Fruit fly (Drosophila melanogaster): ENCODE measurements around the gene Ucp4B.

Gene Ucp4B

dm6 chr2L:5974122-5974521 lies 4.5 kb downstream of the Ucp4B start (continued):
- TF ChIP-seq CG13296 (GFP tag; optimal IDR thresholded peaks at IDR 0.05) = peak; percentile 79
- TF ChIP-seq Sox100B (GFP tag; optimal IDR thresholded peaks at IDR 0.05) = peak; percentile 76
- TF ChIP-seq Oli (tag; optimal IDR thresholded peaks at IDR 0.05) = no peak
- 0 out of 2 replicates have a peak, but pooled peaks have one; percentile 15 for TF ChIP-seq CG5953 (GFP tag; IDR thresholded peaks at IDR 0.05)
- TF ChIP-seq gcm2 (GFP tag; optimal IDR thresholded peaks at IDR 0.05) = no peak
- peak; percentile 83 for TF ChIP-seq sug (tag; optimal IDR thresholded peaks at IDR 0.05)
- TF ChIP-seq Awh (GFP tag; IDR thresholded peaks at IDR 0.05) = peak; percentile 76; the same call in 1 of the 2 replicates
- peak; percentile 56 for TF ChIP-seq Blimp-1 (GFP tag; optimal IDR thresholded peaks at IDR 0.05)
- TF ChIP-seq HmgD (GFP tag; optimal IDR thresholded peaks at IDR 0.05) = no peak
- peak; percentile 79 for TF ChIP-seq Asciz (GFP tag; optimal IDR thresholded peaks at IDR 0.05)
- no peak for TF ChIP-seq CG4617 (GFP tag; optimal IDR thresholded peaks at IDR 0.05; ENCODE audit: borderline replicate concordance)
- TF ChIP-seq Hr39 (optimal IDR thresholded peaks at IDR 0.05) = no peak
- peak; percentile 45 for TF ChIP-seq salm (tag; optimal IDR thresholded peaks at IDR 0.05)
- TF ChIP-seq gce (GFP tag; IDR thresholded peaks at IDR 0.05) = peak; percentile 63; the same call in 2 of the 3 replicates
- no peak for TF ChIP-seq CG17361 (GFP tag; IDR thresholded peaks at IDR 0.05)
- no peak for TF ChIP-seq ken (GFP tag; IDR thresholded peaks at IDR 0.05)
- TF ChIP-seq CG10267 (tag; optimal IDR thresholded peaks at IDR 0.05) = peak; percentile 17
- no peak for TF ChIP-seq CG10321 (GFP tag; IDR thresholded peaks at IDR 0.05)
- peak; percentile 38; the same call in 1 of the 3 replicates for TF ChIP-seq so (GFP tag; IDR thresholded peaks at IDR 0.05)
- no peak for TF ChIP-seq CG17612 (GFP tag; IDR thresholded peaks at IDR 0.05)
- no peak for TF ChIP-seq pho (GFP tag; optimal IDR thresholded peaks at IDR 0.05)
- no peak for TF ChIP-seq NC2α (GFP tag; optimal IDR thresholded peaks at IDR 0.05)
- peak; percentile 69 for TF ChIP-seq CG17568 (GFP tag; optimal IDR thresholded peaks at IDR 0.05)
- no peak for TF ChIP-seq luna (GFP tag; optimal IDR thresholded peaks at IDR 0.05)
- TF ChIP-seq chm (GFP tag; IDR thresholded peaks at IDR 0.05) = peak; percentile 62
- peak; percentile 40 for TF ChIP-seq Sox102F (GFP tag; optimal IDR thresholded peaks at IDR 0.05)
- no peak for TF ChIP-seq Lpt (GFP tag; optimal IDR thresholded peaks at IDR 0.05)
- TF ChIP-seq CG14050 (GFP tag; IDR thresholded peaks at IDR 0.05) = peak; percentile 41; the same call in 1 of the 3 replicates
- TF ChIP-seq Myb (GFP tag; optimal IDR thresholded peaks at IDR 0.05) = no peak
- TF ChIP-seq tgo (GFP tag; IDR thresholded peaks at IDR 0.05) = no peak
- no peak for TF ChIP-seq CG31388 (GFP tag; optimal IDR thresholded peaks at IDR 0.05)
- peak; percentile 60 for TF ChIP-seq Meics (GFP tag; optimal IDR thresholded peaks at IDR 0.05)
- TF ChIP-seq CHES-1-like (GFP tag; optimal IDR thresholded peaks at IDR 0.05) = no peak
- no peak for TF ChIP-seq CG13775 (GFP tag; optimal IDR thresholded peaks at IDR 0.05)
- TF ChIP-seq CG8359 (GFP tag; optimal IDR thresholded peaks at IDR 0.05; ENCODE audit: borderline replicate concordance) = no peak
- TF ChIP-seq cato (GFP tag; optimal IDR thresholded peaks at IDR 0.05; ENCODE audit: borderline replicate concordance) = no peak
- TF ChIP-seq CG6813 (GFP tag; optimal IDR thresholded peaks at IDR 0.05) = peak; percentile 73
- peak; percentile 54; the same call in 1 of the 2 replicates for TF ChIP-seq CG14014 (GFP tag; IDR thresholded peaks at IDR 0.05)
- no peak for TF ChIP-seq grn (GFP tag; optimal IDR thresholded peaks at IDR 0.05)
- no peak for TF ChIP-seq toy (GFP tag; IDR thresholded peaks at IDR 0.05)
- TF ChIP-seq CG1602 (GFP tag; optimal IDR thresholded peaks at IDR 0.05) = no peak
- TF ChIP-seq ap (GFP tag; IDR thresholded peaks at IDR 0.05) = 0 out of 2 replicates have a peak, but pooled peaks have one; percentile 26
- TF ChIP-seq CG4328 (GFP tag; optimal IDR thresholded peaks at IDR 0.05) = peak; percentile 78
- peak in 1 of 2 experiments; percentile 50 for TF ChIP-seq Hr78 (GFP tag; optimal IDR thresholded peaks at IDR 0.05)
- TF ChIP-seq ftz-f1 (GFP tag; optimal IDR thresholded peaks at IDR 0.05) = no peak
- TF ChIP-seq CG1529 (GFP tag; optimal IDR thresholded peaks at IDR 0.05) = peak; percentile 46
- no peak for TF ChIP-seq kay (GFP tag; optimal IDR thresholded peaks at IDR 0.05)
- TF ChIP-seq CG10147 (GFP tag; optimal IDR thresholded peaks at IDR 0.05) = peak; percentile 41
- TF ChIP-seq nmo (GFP tag; optimal IDR thresholded peaks at IDR 0.05) = no peak
- no peak for TF ChIP-seq bbx (GFP tag; IDR thresholded peaks at IDR 0.05; ENCODE audit: partially characterized antibody)
- TF ChIP-seq bab2 (GFP tag; optimal IDR thresholded peaks at IDR 0.05) = no peak

Data from whole organism, embryonic.